Fruit fly (Drosophila melanogaster) Kc167 (cell line): ENCODE measurements around the gene CG34347.

Experiments used
- h ChIP-seq: fragments of >200 bp; optimal IDR thresholded peaks from 3 replicates; lab custom pipeline; 2018; ENCODE audit warnings: missing external identifiers
- ttk ChIP-seq: sonication (Bioruptor generic); optimal IDR thresholded peaks from 2 replicates; lab custom pipeline; 2017; ENCODE audit warnings: missing external identifiers

dm6 chr3R:31310883-31311397 is at the start of gene CG34347:
- TF ChIP-seq ttk (lab: Kevin White, UChicago) (no peak), h (lab: Kevin White, UChicago) (no peak)
